Worm (Caenorhabditis elegans) whole organism, L2 larva: ENCODE measurements around the gene C54F6.15.

Source experiments
- F13H6.1 ChIP-seq: sonication (generic microtip); optimal IDR thresholded peaks from 2 replicates; lab custom pipeline; 2016; ENCODE audit warnings: missing genetic modification characterization, missing compliant biosample characterization
- R02D3.7 ChIP-seq: fragments of 150-350 bp; optimal IDR thresholded peaks from 2 replicates; lab custom pipeline; 2014; ENCODE audit warnings: missing biosample characterization, missing genetic modification characterization
- alr-1 ChIP-seq: fragments of 150-350 bp; optimal IDR thresholded peaks from 2 replicates; lab custom pipeline; 2014; ENCODE audit warnings: missing biosample characterization, missing genetic modification characterization
- aly-2 ChIP-seq: fragments of 150-350 bp; optimal IDR thresholded peaks from 2 replicates; lab custom pipeline; 2014; ENCODE audit warnings: missing biosample characterization, missing genetic modification characterization
- ceh-82 ChIP-seq: fragments of 150-350 bp; optimal IDR thresholded peaks from 2 replicates; lab custom pipeline; 2014; ENCODE audit warnings: missing biosample characterization, missing genetic modification characterization
- elt-1 ChIP-seq: fragments of 150-350 bp; optimal IDR thresholded peaks from 2 replicates; lab custom pipeline; 2014; ENCODE audit warnings: missing biosample characterization, missing genetic modification characterization
- mdl-1 ChIP-seq, 2 experiments: fragments of 150-350 bp in 1 of 2; sonication (generic microtip) in 1 of 2; optimal IDR thresholded peaks; 2 replicates each; lab custom pipeline; 2017; ENCODE audit warnings: missing biosample characterization in 2 of 2, missing genetic modification characterization in 2 of 2
- sem-4 ChIP-seq: fragments of 150-350 bp; optimal IDR thresholded peaks from 2 replicates; lab custom pipeline; 2014; ENCODE audit warnings: missing biosample characterization, missing genetic modification reagents, missing genetic modification characterization
- snpc-4 ChIP-seq: fragments of 150-350 bp; optimal IDR thresholded peaks from 2 replicates; lab custom pipeline; 2014; ENCODE audit warnings: missing biosample characterization, missing genetic modification characterization
- unc-39 ChIP-seq: fragments of 150-350 bp; optimal IDR thresholded peaks from 2 replicates; lab custom pipeline; 2014; ENCODE audit warnings: missing biosample characterization, missing genetic modification characterization
- unc-62 ChIP-seq: fragments of 150-350 bp; optimal IDR thresholded peaks from 2 replicates; lab custom pipeline; 2014; ENCODE audit warnings: missing biosample characterization, missing genetic modification reagents, missing genetic modification characterization
- zag-1 ChIP-seq: fragments of 150-350 bp; optimal IDR thresholded peaks from 2 replicates; lab custom pipeline; 2014; ENCODE audit warnings: missing biosample characterization, missing genetic modification characterization
- ztf-11 ChIP-seq: sonication (generic microtip); optimal IDR thresholded peaks from 2 replicates; lab custom pipeline; 2017; ENCODE audit warnings: missing biosample characterization, missing genetic modification characterization

DNA sequence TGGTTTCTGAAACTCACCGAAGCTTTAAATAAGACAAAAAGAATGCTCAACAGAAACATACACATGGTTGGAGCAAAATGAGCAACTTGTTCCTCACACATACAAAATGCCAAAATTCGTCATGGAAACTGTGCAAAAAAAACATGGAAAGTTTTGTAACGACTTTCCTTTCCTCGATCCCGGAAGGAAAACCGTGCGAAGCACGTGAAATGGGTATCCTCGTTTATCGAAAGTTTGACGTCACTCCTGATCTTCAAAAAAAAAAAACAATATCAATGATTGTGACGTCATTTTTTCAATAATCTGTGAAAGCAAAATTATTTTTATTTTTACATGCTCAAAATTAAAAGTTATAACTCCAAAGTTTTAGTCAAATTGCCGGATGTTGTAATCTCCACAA lies 48.1 kb upstream of the C54F6.15 start, which contains the start of gene clec-212:
- TF ChIP-seq mdl-1 (tag; optimal IDR thresholded peaks at IDR 0.05; lab: Kevin White, UChicago) (no peak), unc-62 (GFP tag; lab: Kevin White, UChicago) (no peak), snpc-4 (tag; lab: Kevin White, UChicago) (no peak), ztf-11 (no peak), elt-1 (tag; lab: Kevin White, UChicago) (no peak), F13H6.1 (tag; lab: Kevin White, UChicago) (no peak), ceh-82 (no peak), unc-39 (tag; lab: Kevin White, UChicago) (no peak), zag-1 (tag; lab: Kevin White, UChicago) (no peak), sem-4 (tag; lab: Kevin White, UChicago) (no peak), R02D3.7 (tag; lab: Kevin White, UChicago) (no peak), aly-2 (tag; lab: Kevin White, UChicago) (no peak), alr-1 (tag; lab: Kevin White, UChicago) (no peak)
